Fruit fly (Drosophila melanogaster): ENCODE data around the gene Tsp3A.
A peak's percentile ranks its signal among the peaks of the same experiment; 100 is the strongest.

The Tsp3A gene

DNA sequence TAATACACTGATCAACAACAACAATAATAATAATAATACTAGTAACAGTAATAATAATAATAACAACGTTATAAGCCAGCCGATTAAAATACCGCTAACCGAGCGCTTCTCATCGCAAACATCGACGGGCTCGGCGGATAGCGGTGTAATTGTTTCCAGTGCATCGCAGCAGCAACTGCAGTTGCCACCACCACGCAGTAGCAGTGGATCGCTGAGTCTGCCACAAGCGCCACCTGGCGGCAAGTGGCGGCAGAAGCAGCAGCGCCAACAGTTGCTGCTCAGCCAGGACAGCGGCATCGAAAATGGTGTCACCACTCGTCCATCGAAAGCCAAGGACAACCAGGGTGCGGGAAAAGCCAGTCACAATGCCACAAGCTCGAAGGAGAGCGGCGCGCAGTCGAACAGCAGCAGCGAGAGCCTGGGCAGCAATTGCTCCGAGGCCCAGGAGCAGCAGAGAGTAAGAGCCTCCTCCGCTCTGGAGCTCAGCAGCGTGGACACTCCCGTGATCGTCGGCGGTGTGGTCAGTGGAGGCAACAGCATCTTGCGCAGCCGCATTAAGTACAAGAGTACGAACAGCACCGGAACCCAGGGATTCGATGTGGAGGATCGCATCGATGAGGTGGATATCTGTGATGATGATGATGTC is 40.0 kb upstream of the Tsp3A start (continued):
- TF ChIP-seq achi (GFP tag; optimal IDR thresholded peaks at IDR 0.05), result peak; percentile 3
- TF ChIP-seq Smox (GFP tag; optimal IDR thresholded peaks at IDR 0.05), result no peak
- peak in 1 of 2 experiments; percentile 2 for TF ChIP-seq salr (GFP tag; optimal IDR thresholded peaks at IDR 0.05)
- TF ChIP-seq CG8119 (GFP tag; IDR thresholded peaks at IDR 0.05), result peak; percentile 42; the same call in 2 of the 3 replicates
- TF ChIP-seq lz (GFP tag; optimal IDR thresholded peaks at IDR 0.05), result no peak
- peak; percentile 19 for TF ChIP-seq OdsH (GFP tag; optimal IDR thresholded peaks at IDR 0.05)
- peak; percentile 46 for TF ChIP-seq CG15336 (GFP tag; IDR thresholded peaks at IDR 0.05)
- no peak for TF ChIP-seq esn (GFP tag; optimal IDR thresholded peaks at IDR 0.05)
- no peak for TF ChIP-seq dsx (GFP tag; optimal IDR thresholded peaks at IDR 0.05; ENCODE audit: poor library complexity, severe bottlenecking)
- TF ChIP-seq svp (GFP tag), result peak; percentile 51
- no peak for TF ChIP-seq CG34406 (GFP tag; optimal IDR thresholded peaks at IDR 0.05)
- peak; percentile 7 for TF ChIP-seq CG3032 (tag; optimal IDR thresholded peaks at IDR 0.05)

dm6 chrX:2658258-2658853 is 38.8 kb upstream of the Tsp3A start:
- TF ChIP-seq Met (GFP tag; optimal IDR thresholded peaks at IDR 0.05) (peak; percentile 43), dsx (GFP tag; optimal IDR thresholded peaks at IDR 0.05; ENCODE audit: poor library complexity, severe bottlenecking) (peak; percentile 40), CG6163 (GFP tag; IDR thresholded peaks at IDR 0.05) (peak; percentile 64; the same call in 2 of the 3 replicates), CG3032 (tag; optimal IDR thresholded peaks at IDR 0.05) (peak; percentile 2), Eip93F (GFP tag; optimal IDR thresholded peaks at IDR 0.05) (no peak), Smox (GFP tag; optimal IDR thresholded peaks at IDR 0.05) (no peak), fkh (GFP tag; optimal IDR thresholded peaks at IDR 0.05) (peak; percentile 39), CG10631 (GFP tag; optimal IDR thresholded peaks at IDR 0.05) (no peak), Ets21C (GFP tag; optimal IDR thresholded peaks at IDR 0.05) (no peak), ss (GFP tag; optimal IDR thresholded peaks at IDR 0.05) (peak; percentile 42 to 72), Sox102F (GFP tag; optimal IDR thresholded peaks at IDR 0.05) (peak; percentile 71), CG11902 (GFP tag; optimal IDR thresholded peaks at IDR 0.05) (no peak), spab (GFP tag; optimal IDR thresholded peaks at IDR 0.05) (no peak), vri (GFP tag; optimal IDR thresholded peaks at IDR 0.05) (peak; percentile 84), pdm3 (GFP tag; optimal IDR thresholded peaks at IDR 0.05) (no peak), net (GFP tag; optimal IDR thresholded peaks at IDR 0.05) (peak; percentile 15), topi (GFP tag; optimal IDR thresholded peaks at IDR 0.05) (peak; percentile 11), CG4318 (GFP tag; optimal IDR thresholded peaks at IDR 0.05) (no peak), Blimp-1 (GFP tag; optimal IDR thresholded peaks at IDR 0.05) (peak; percentile 58), Hr4 (GFP tag; optimal IDR thresholded peaks at IDR 0.05) (no peak), acj6 (GFP tag; optimal IDR thresholded peaks at IDR 0.05) (no peak), eg (GFP tag; IDR thresholded peaks at IDR 0.05) (peak; percentile 43; the same call in 1 of the 3 replicates), Lpt (GFP tag; optimal IDR thresholded peaks at IDR 0.05) (no peak), CG8632 (GFP tag; optimal IDR thresholded peaks at IDR 0.05) (no peak), Hr39 (GFP tag; optimal IDR thresholded peaks at IDR 0.05) (no peak), Sox15 (GFP tag; optimal IDR thresholded peaks at IDR 0.05) (no peak), CG6808 (GFP tag; optimal IDR thresholded peaks at IDR 0.05) (peak; percentile 49), CG16779 (tag; optimal IDR thresholded peaks at IDR 0.05) (peak; percentile 17), esn (GFP tag; optimal IDR thresholded peaks at IDR 0.05) (peak; percentile 8), Gug (GFP tag; IDR thresholded peaks at IDR 0.05) (no peak), lz (GFP tag; optimal IDR thresholded peaks at IDR 0.05) (no peak), CG11294 (GFP tag; IDR thresholded peaks at IDR 0.05) (no peak), OdsH (GFP tag; optimal IDR thresholded peaks at IDR 0.05) (no peak), cyc (GFP tag; optimal IDR thresholded peaks at IDR 0.05) (no peak), CG10669 (GFP tag; optimal IDR thresholded peaks at IDR 0.05) (no peak), Sox14 (GFP tag; optimal IDR thresholded peaks at IDR 0.05) (peak; percentile 78), fd85E (GFP tag; optimal IDR thresholded peaks at IDR 0.05) (no peak), CG9139 (GFP tag; optimal IDR thresholded peaks at IDR 0.05) (peak; percentile 39), CG3919 (GFP tag; optimal IDR thresholded peaks at IDR 0.05) (peak; percentile 28), CG11762 (GFP tag; optimal IDR thresholded peaks at IDR 0.05; ENCODE audit: insufficient read depth) (no peak), CG8119 (GFP tag; IDR thresholded peaks at IDR 0.05) (0 out of 3 replicates have a peak, but pooled peaks have one; percentile 34), CG6854 (GFP tag; optimal IDR thresholded peaks at IDR 0.05) (peak; percentile 39)
